Worm (Caenorhabditis elegans) whole organism, early embryonic: ENCODE results near the gene Y51H7BR.7.
"Not testable (repeated sequence)": the region's sequence is repeated elsewhere in the genome, so short reads cannot be mapped to it uniquely, and the experiment has no call there.

Source experiments
- aly-1 ChIP-seq: sonication (generic microtip); optimal IDR thresholded peaks from 2 replicates; lab custom pipeline; 2016; ENCODE audit warnings: missing genetic modification characterization, missing compliant biosample characterization
- ama-1 ChIP-seq: fragments of 150-350 bp; optimal IDR thresholded peaks from 2 replicates; lab custom pipeline; 2014
- ceh-13 ChIP-seq: fragments of 200-800 bp; sonication (Bioruptor generic); optimal IDR thresholded peaks from 2 replicates; lab custom pipeline; 2018; ENCODE audit warnings: mild to moderate bottlenecking, missing genetic modification characterization, missing compliant biosample characterization
- ceh-36 ChIP-seq: sonication (generic microtip); optimal IDR thresholded peaks from 2 replicates; lab custom pipeline; 2016; ENCODE audit warnings: missing genetic modification characterization, inconsistent platforms, missing compliant biosample characterization
- flt-1 ChIP-seq: fragments of 200-800 bp; sonication (Bioruptor generic); IDR thresholded peaks from 2 replicates; pipeline ENCODE4 v1.3.6; 2022; ENCODE audit warnings: missing genetic modification characterization, missing compliant biosample characterization
- hmbx-1 ChIP-seq: sonication (generic microtip); optimal IDR thresholded peaks from 2 replicates; lab custom pipeline; 2016; ENCODE audit warnings: mild to moderate bottlenecking, missing genetic modification characterization, missing compliant biosample characterization
- hnd-1 ChIP-seq: sonication (generic microtip); optimal IDR thresholded peaks from 2 replicates; lab custom pipeline; 2016; ENCODE audit warnings: missing genetic modification characterization, missing compliant biosample characterization
- scrt-1 ChIP-seq: fragments of 200-800 bp; sonication (Bioruptor generic); IDR thresholded peaks from 2 replicates; pipeline ENCODE4 v1.3.6; 2022; ENCODE audit warnings: missing genetic modification characterization, missing compliant biosample characterization
- tra-4 ChIP-seq: sonication (generic microtip); optimal IDR thresholded peaks from 2 replicates; lab custom pipeline; 2017; ENCODE audit warnings: missing genetic modification characterization, missing compliant biosample characterization

- not testable (repeated sequence) for TF ChIP-seq flt-1 (GFP tag; lab: Robert Waterston, UW); ceh-36 (tag; lab: Kevin White, UChicago); aly-1 (tag; lab: Kevin White, UChicago); hmbx-1 (tag; lab: Kevin White, UChicago); scrt-1; ama-1 (lab: Kevin White, UChicago); ceh-13 (GFP tag; lab: Kevin White, UChicago); tra-4 (tag; lab: Kevin White, UChicago); hnd-1 (tag; lab: Kevin White, UChicago)
These were observed 15.2 kb upstream of the Y51H7BR.7 start, which contains the start of gene poml-4 for ce11 chrII:1540628-1541027.
